Worm (Caenorhabditis elegans) whole organism, young adult: Measurements from ENCODE around the gene npr-27.

Source experiments
- C17E4.6 ChIP-seq: fragments of 200-800 bp; sonication (Bioruptor generic); IDR thresholded peaks from 2 replicates; pipeline ENCODE4 v1.3.6; 2022; ENCODE audit warnings: missing genetic modification reagents, missing genetic modification characterization, missing compliant biosample characterization
- F22D6.2 ChIP-seq: sonication (generic microtip); optimal IDR thresholded peaks from 2 replicates; lab custom pipeline; 2016; ENCODE audit warnings: mild to moderate bottlenecking, missing genetic modification characterization, missing compliant biosample characterization
- F33H1.4 ChIP-seq: fragments of 200-800 bp; sonication (Bioruptor generic); IDR thresholded peaks from 2 replicates; pipeline ENCODE4 v1.3.6; 2022; ENCODE audit warnings: missing genetic modification reagents, missing genetic modification characterization, missing compliant biosample characterization
- F49E8.2 ChIP-seq: sonication (generic microtip); optimal IDR thresholded peaks from 3 replicates; lab custom pipeline; 2017; ENCODE audit warnings: missing genetic modification characterization, mild to moderate bottlenecking, missing compliant biosample characterization, antibody characterized with exemption, moderate library complexity; ENCODE audit not compliant: insufficient read depth
- K12H6.12 ChIP-seq: fragments of 200-800 bp; sonication (Bioruptor generic); optimal IDR thresholded peaks from 2 replicates; lab custom pipeline; 2018; ENCODE audit warnings: mild to moderate bottlenecking, missing genetic modification characterization, missing compliant biosample characterization
- Y53F4B.3 ChIP-seq: fragments of 200-800 bp; sonication (Bioruptor generic); IDR thresholded peaks from 2 replicates; pipeline ENCODE4 v1.3.6; 2022; ENCODE audit warnings: missing genetic modification reagents, missing genetic modification characterization, missing compliant biosample characterization
- Y79H2A.3 ChIP-seq: fragments of 200-800 bp; sonication (Bioruptor generic); conservative IDR thresholded peaks from 2 replicates; pipeline ENCODE4 v1.3.6; 2022; ENCODE audit warnings: missing genetic modification reagents, missing genetic modification characterization, missing compliant biosample characterization
- Y95B8A.8 ChIP-seq: fragments of 200-800 bp; sonication (Bioruptor generic); IDR thresholded peaks from 2 replicates; pipeline ENCODE4 v1.3.6; 2022; ENCODE audit warnings: missing genetic modification reagents, missing genetic modification characterization, missing compliant biosample characterization
- ZK185.1 ChIP-seq: sonication (generic microtip); optimal IDR thresholded peaks from 2 replicates; lab custom pipeline; 2016; ENCODE audit warnings: mild to moderate bottlenecking, missing genetic modification characterization, missing compliant biosample characterization; ENCODE audit not compliant: poor library complexity, severe bottlenecking
- athp-1 ChIP-seq: sonication (generic microtip); optimal IDR thresholded peaks from 2 replicates; lab custom pipeline; 2017; ENCODE audit warnings: mild to moderate bottlenecking, missing genetic modification characterization, missing compliant biosample characterization
- attf-5 ChIP-seq: fragments of 200-800 bp; sonication (Bioruptor generic); optimal IDR thresholded peaks from 2 replicates; lab custom pipeline; 2018; ENCODE audit warnings: mild to moderate bottlenecking, missing genetic modification characterization, missing compliant biosample characterization
- ccch-3 ChIP-seq: fragments of 200-800 bp; sonication (Bioruptor generic); optimal IDR thresholded peaks from 2 replicates; lab custom pipeline; 2018; ENCODE audit warnings: mild to moderate bottlenecking, missing genetic modification characterization, missing compliant biosample characterization
- ceh-100 ChIP-seq: fragments of 200-800 bp; sonication (Bioruptor generic); IDR thresholded peaks from 2 replicates; pipeline ENCODE4 v1.3.6; 2022; ENCODE audit warnings: missing genetic modification reagents, missing genetic modification characterization, missing compliant biosample characterization
- chd-7 ChIP-seq: sonication (generic microtip); optimal IDR thresholded peaks from 2 replicates; lab custom pipeline; 2016; ENCODE audit warnings: mild to moderate bottlenecking, missing genetic modification characterization, moderate library complexity, missing compliant biosample characterization
- dox-1 ChIP-seq: fragments of 200-800 bp; sonication (Bioruptor generic); IDR thresholded peaks from 2 replicates; pipeline ENCODE4 v1.3.6; 2022; ENCODE audit warnings: missing genetic modification reagents, missing genetic modification characterization, missing compliant biosample characterization
- ekl-4 ChIP-seq: fragments of 200-800 bp; sonication (Bioruptor generic); IDR thresholded peaks from 2 replicates; pipeline ENCODE4 v1.3.6; 2022; ENCODE audit warnings: missing genetic modification reagents, missing genetic modification characterization, missing compliant biosample characterization
- gei-17 ChIP-seq: fragments of 200-800 bp; sonication (Bioruptor generic); optimal IDR thresholded peaks from 2 replicates; lab custom pipeline; 2018; ENCODE audit warnings: mild to moderate bottlenecking, missing genetic modification characterization, missing compliant biosample characterization
- hmg-20 ChIP-seq: fragments of 200-800 bp; sonication (Bioruptor generic); IDR thresholded peaks from 2 replicates; pipeline ENCODE4 v1.3.6; 2022; ENCODE audit warnings: missing genetic modification reagents, missing genetic modification characterization, missing compliant biosample characterization
- hrde-1 ChIP-seq: sonication (generic microtip); optimal IDR thresholded peaks from 2 replicates; lab custom pipeline; 2016; ENCODE audit warnings: missing genetic modification characterization, mild to moderate bottlenecking, missing compliant biosample characterization, moderate library complexity, missing genotype, missing genetic modification reagents, borderline replicate concordance
- let-607 ChIP-seq, 2 experiments: fragments of 200-800 bp in 1 of 2; sonication (Bioruptor generic) in 1 of 2; sonication (generic microtip) in 1 of 2; optimal IDR thresholded peaks; 2 replicates each; lab custom pipeline; 2016 to 2018; ENCODE audit warnings: mild to moderate bottlenecking in 2 of 2, missing compliant biosample characterization in 2 of 2, missing genetic modification characterization in 2 of 2, moderate library complexity in 2 of 2, missing genotype in 1 of 2
- lin-40 ChIP-seq: sonication (generic microtip); optimal IDR thresholded peaks from 2 replicates; lab custom pipeline; 2016; ENCODE audit warnings: missing genetic modification characterization, mild to moderate bottlenecking, missing compliant biosample characterization, missing genotype, missing genetic modification reagents
- lin-54 ChIP-seq: fragments of 200-800 bp; sonication (Bioruptor generic); optimal IDR thresholded peaks from 2 replicates; lab custom pipeline; 2018; ENCODE audit warnings: mild to moderate bottlenecking, missing genetic modification characterization, missing compliant biosample characterization
- lir-1 ChIP-seq: fragments of 200-800 bp; sonication (Bioruptor generic); conservative IDR thresholded peaks from 2 replicates; pipeline ENCODE4 v1.3.6; 2022; ENCODE audit warnings: missing genetic modification reagents, missing genetic modification characterization, missing compliant biosample characterization
- madf-10 ChIP-seq: sonication (generic microtip); optimal IDR thresholded peaks from 2 replicates; lab custom pipeline; 2016; ENCODE audit warnings: mild to moderate bottlenecking, missing genetic modification characterization, missing compliant biosample characterization
- mcd-1 ChIP-seq: fragments of 200-800 bp; sonication (Bioruptor generic); IDR thresholded peaks from 2 replicates; pipeline ENCODE4 v1.3.6; 2022; ENCODE audit warnings: missing genetic modification reagents, missing genetic modification characterization, missing compliant biosample characterization
- mes-4 ChIP-seq: sonication (generic microtip); optimal IDR thresholded peaks from 2 replicates; lab custom pipeline; 2016; ENCODE audit warnings: missing genotype, missing genetic modification characterization, missing compliant biosample characterization
- nfya-2 ChIP-seq: fragments of 200-800 bp; sonication (Bioruptor generic); IDR thresholded peaks from 2 replicates; pipeline ENCODE4 v1.3.6; 2022; ENCODE audit warnings: missing genetic modification reagents, missing genetic modification characterization, missing compliant biosample characterization
- nhr-90 ChIP-seq: sonication (generic microtip); optimal IDR thresholded peaks from 2 replicates; lab custom pipeline; 2016; ENCODE audit warnings: missing genotype, mild to moderate bottlenecking, missing genetic modification characterization, missing compliant biosample characterization
- rec-8 ChIP-seq, 2 experiments: sonication (generic microtip); optimal IDR thresholded peaks; 2 replicates each; lab custom pipeline; 2016; ENCODE audit warnings: mild to moderate bottlenecking in 2 of 2, missing genetic modification characterization in 2 of 2, missing genetic modification reagents in 2 of 2, missing genotype in 2 of 2, missing biosample characterization in 1 of 2, missing compliant biosample characterization in 1 of 2, moderate library complexity in 1 of 2
- unc-130 ChIP-seq: sonication (generic microtip); optimal IDR thresholded peaks from 2 replicates; lab custom pipeline; 2016; ENCODE audit warnings: missing genetic modification reagents, missing genetic modification characterization, missing compliant biosample characterization
- zfh-2 ChIP-seq: fragments of 200-800 bp; sonication (Bioruptor generic); conservative IDR thresholded peaks from 2 replicates; pipeline ENCODE4 v1.3.6; 2022; ENCODE audit warnings: missing genetic modification reagents, missing genetic modification characterization, missing compliant biosample characterization
- ztf-22 ChIP-seq: fragments of 200-800 bp; sonication (Bioruptor generic); optimal IDR thresholded peaks from 2 replicates; lab custom pipeline; 2018; ENCODE audit warnings: mild to moderate bottlenecking, missing genetic modification characterization, moderate library complexity, missing compliant biosample characterization
- ztf-25 ChIP-seq: fragments of 200-800 bp; sonication (Bioruptor generic); IDR thresholded peaks from 2 replicates; pipeline ENCODE4 v1.3.6; 2022; ENCODE audit warnings: missing genetic modification reagents, missing genetic modification characterization, missing compliant biosample characterization
- ztf-26 ChIP-seq: sonication (generic microtip); optimal IDR thresholded peaks from 2 replicates; lab custom pipeline; 2017; ENCODE audit warnings: missing genetic modification characterization, missing compliant biosample characterization
- ztf-3 ChIP-seq: fragments of 200-800 bp; sonication (Bioruptor generic); optimal IDR thresholded peaks from 2 replicates; lab custom pipeline; 2018; ENCODE audit warnings: mild to moderate bottlenecking, missing genetic modification characterization, missing compliant biosample characterization
- ztf-6 ChIP-seq: fragments of 200-800 bp; sonication (Bioruptor generic); IDR thresholded peaks from 2 replicates; pipeline ENCODE4 v1.3.6; 2022; ENCODE audit warnings: missing genetic modification reagents, missing genetic modification characterization, missing compliant biosample characterization

Gene npr-27

ce11 chrIV:7319931-7320435 is 14.6 kb downstream of the npr-27 start (continued):
- TF ChIP-seq attf-5 (peak; percentile 88), chd-7 (tag; lab: Kevin White, UChicago) (peak; percentile 71), F33H1.4 (GFP tag; lab: Robert Waterston, UW) (peak; percentile 37; the same call in 1 of the 2 replicates), ekl-4 (peak; percentile 65; the same call in 1 of the 2 replicates), unc-130 (GFP tag; lab: Kevin White, UChicago) (no peak), ZK185.1 (tag; lab: Kevin White, UChicago) (peak; percentile 51), ztf-26 (tag; lab: Kevin White, UChicago) (peak; percentile 53), gei-17 (GFP tag; lab: Kevin White, UChicago) (peak; percentile 52), dox-1 (peak; percentile 91), ztf-25 (GFP tag; lab: Robert Waterston, UW) (no peak), mes-4 (tag; lab: Kevin White, UChicago) (no peak), lin-54 (peak; percentile 4), madf-10 (tag; lab: Kevin White, UChicago) (peak; percentile 27), C17E4.6 (GFP tag; lab: Robert Waterston, UW) (no peak), lir-1 (no peak), lin-40 (tag; lab: Kevin White, UChicago) (peak; percentile 87), let-607 (tag; optimal IDR thresholded peaks at IDR 0.05; lab: Kevin White, UChicago) (peak in 1 of 2 experiments; percentile 6), zfh-2 (GFP tag; lab: Robert Waterston, UW) (peak; percentile 99), F22D6.2 (peak; percentile 29), ceh-100 (GFP tag; lab: Robert Waterston, UW) (peak; percentile 33; the same call in 1 of the 2 replicates), Y95B8A.8 (GFP tag; lab: Robert Waterston, UW) (no peak), K12H6.12 (peak; percentile 92)
- TF ChIP-seq, all 124 proteins: peak for 35

DNA sequence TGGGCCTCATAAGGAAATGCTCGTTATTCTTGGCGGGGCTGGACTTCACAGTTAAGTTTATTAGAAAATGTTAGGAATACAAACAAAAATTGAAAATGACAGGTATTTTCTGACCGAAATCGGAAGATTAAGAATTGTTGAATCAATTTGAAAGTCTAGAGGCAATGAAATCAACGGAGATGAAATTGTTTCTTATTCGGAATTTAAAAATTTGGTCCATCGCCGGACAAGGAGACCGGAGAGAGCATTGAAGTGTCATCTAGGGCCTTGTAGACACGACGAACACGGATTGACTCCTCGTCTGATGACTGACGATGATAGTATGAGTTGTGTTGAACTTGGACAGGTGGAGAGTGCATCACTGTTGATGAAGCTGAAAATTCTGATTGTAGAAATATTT is 15.3 kb downstream of the npr-27 start:
- TF ChIP-seq athp-1 (tag; lab: Kevin White, UChicago) (no peak), nhr-90 (tag; lab: Kevin White, UChicago) (no peak), ztf-6 (GFP tag; lab: Robert Waterston, UW) (no peak), ztf-22 (GFP tag; lab: Kevin White, UChicago) (no peak), ztf-3 (GFP tag; lab: Kevin White, UChicago) (no peak), ccch-3 (GFP tag; lab: Kevin White, UChicago) (no peak), F49E8.2 (no peak), F22D6.2 (no peak), rec-8 (tag; optimal IDR thresholded peaks at IDR 0.05; lab: Kevin White, UChicago) (no peak)

DNA sequence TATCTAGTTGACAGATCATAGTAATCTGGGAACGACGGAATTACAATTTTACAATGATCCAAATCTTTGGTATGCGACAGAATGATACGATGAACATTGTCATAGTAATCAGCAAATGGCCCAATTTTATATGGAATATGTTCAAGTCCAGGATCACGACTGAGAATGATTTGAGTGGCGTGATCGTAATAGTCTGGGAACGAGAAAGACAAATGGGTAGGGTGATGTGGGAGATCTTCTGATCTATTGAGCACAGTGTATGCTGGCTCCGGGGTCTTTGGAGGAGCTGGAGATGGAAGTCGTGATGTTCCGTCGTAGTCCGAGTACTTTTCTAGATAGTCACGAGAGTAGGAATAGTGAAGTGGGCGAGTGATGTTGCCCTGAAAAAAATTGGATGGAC is 18.5 kb downstream of the npr-27 start:
- TF ChIP-seq hmg-20 (GFP tag; lab: Robert Waterston, UW) (no peak), gei-17 (GFP tag; lab: Kevin White, UChicago) (no peak), athp-1 (tag; lab: Kevin White, UChicago) (no peak), Y79H2A.3 (no peak), mcd-1 (GFP tag; lab: Robert Waterston, UW) (no peak), hrde-1 (tag; lab: Kevin White, UChicago) (no peak), zfh-2 (GFP tag; lab: Robert Waterston, UW) (no peak), Y53F4B.3 (GFP tag; lab: Robert Waterston, UW) (no peak), ztf-25 (GFP tag; lab: Robert Waterston, UW) (no peak), nfya-2 (GFP tag; lab: Robert Waterston, UW) (no peak)
- TF ChIP-seq, all 124 proteins: peak for 0
